Fruit fly (Drosophila melanogaster): ENCODE results near the gene CG13127.

DNA sequence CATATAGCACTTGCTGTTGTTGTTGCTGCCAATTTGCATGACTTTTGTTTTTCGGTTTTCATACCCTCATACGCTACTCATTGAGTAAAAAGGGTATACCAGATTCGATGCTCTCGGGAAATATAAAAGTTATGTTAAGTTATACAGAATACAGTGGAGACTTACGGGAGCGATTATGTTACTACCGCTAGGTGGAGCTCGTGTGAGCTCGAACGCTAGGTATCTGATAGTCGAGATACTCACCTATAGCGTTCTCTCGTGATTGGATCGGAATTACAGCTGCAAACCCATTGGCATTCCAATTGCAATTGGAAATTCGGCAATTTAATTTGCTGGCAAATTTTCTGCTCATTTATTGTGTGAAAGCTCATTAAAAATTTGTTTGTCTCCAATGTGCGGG is 6.9 kb downstream of the CG13127 start:
- no peak for TF ChIP-seq pan (optimal IDR thresholded peaks at IDR 0.05)
- TF ChIP-seq usp (GFP tag; optimal IDR thresholded peaks at IDR 0.05) = no peak
- no peak for TF ChIP-seq EcR (GFP tag; optimal IDR thresholded peaks at IDR 0.05)
